Worm (Caenorhabditis elegans): Measurements from ENCODE around the gene Y77E11A.16.

DNA sequence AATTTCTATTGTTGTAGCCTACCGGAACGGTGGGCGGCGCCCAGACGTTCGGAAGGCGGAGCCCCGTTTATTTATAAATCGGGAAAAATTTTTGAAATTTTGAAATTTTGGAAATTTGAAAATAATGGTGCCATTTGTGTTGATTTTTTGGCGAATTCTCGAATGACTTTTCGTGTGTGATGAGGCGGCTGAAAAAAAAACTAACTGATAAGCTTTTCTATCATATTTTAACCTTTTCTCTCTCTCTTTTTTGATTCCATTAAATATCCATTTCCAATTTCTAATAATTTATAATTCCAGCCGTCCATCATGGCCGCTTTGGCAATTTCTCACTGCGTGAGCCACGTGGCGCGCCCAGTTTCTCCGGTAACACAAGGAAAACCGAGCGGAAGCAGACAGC is 28.4 kb upstream of the Y77E11A.16 start, which contains the start of gene nadk-1:
- TF ChIP-seq xnd-1 (tag; optimal IDR thresholded peaks at IDR 0.05) (no peak), ceh-79 (tag; optimal IDR thresholded peaks at IDR 0.05) (no peak), F10E7.11 (tag; optimal IDR thresholded peaks at IDR 0.05) (no peak), tbx-9 (tag; optimal IDR thresholded peaks at IDR 0.05; ENCODE audit: borderline replicate concordance) (no peak), ama-1 (optimal IDR thresholded peaks at IDR 0.05) (no peak), ama-1 (GFP tag; optimal IDR thresholded peaks at IDR 0.05) (no peak), ztf-22 (GFP tag; optimal IDR thresholded peaks at IDR 0.05) (no peak), cebp-2 (GFP tag; IDR thresholded peaks at IDR 0.05) (0 out of 2 replicates have a peak, but pooled peaks have one; percentile 26), ztf-28 (GFP tag; IDR thresholded peaks at IDR 0.05) (no peak), snpc-4 (GFP tag; optimal IDR thresholded peaks at IDR 0.05) (no peak), snpc-4 (tag; optimal IDR thresholded peaks at IDR 0.05) (no peak), egl-18 (GFP tag; IDR thresholded peaks at IDR 0.05) (no peak)
